Worm (Caenorhabditis elegans) whole organism, mixed stage, embryonic: ENCODE measurements around the gene C16C8.27.

Experiments used
- blmp-1 ChIP-seq: fragments of 150-350 bp; optimal IDR thresholded peaks from 2 replicates; lab custom pipeline; 2014; ENCODE audit warnings: missing biosample characterization, missing genetic modification characterization
- ceh-83 ChIP-seq: fragments of 200-800 bp; sonication (Bioruptor generic); optimal IDR thresholded peaks from 2 replicates; lab custom pipeline; 2018; ENCODE audit warnings: mild to moderate bottlenecking, missing genetic modification characterization, missing compliant biosample characterization
- elt-1 ChIP-seq: sonication (generic microtip); optimal IDR thresholded peaks from 2 replicates; lab custom pipeline; 2017; ENCODE audit warnings: missing genetic modification characterization, mild to moderate bottlenecking, missing compliant biosample characterization, antibody characterized with exemption, moderate library complexity, borderline replicate concordance; ENCODE audit not compliant: insufficient read depth
- hlh-1 ChIP-seq: fragments of 150-350 bp; optimal IDR thresholded peaks from 2 replicates; lab custom pipeline; 2014; ENCODE audit warnings: missing biosample characterization, missing genetic modification reagents, missing genetic modification characterization
- lin-13 ChIP-seq: fragments of 150-350 bp; optimal IDR thresholded peaks from 2 replicates; lab custom pipeline; 2014; ENCODE audit warnings: missing biosample characterization, missing genetic modification characterization
- lin-32 ChIP-seq: fragments of 200-800 bp; sonication (Bioruptor generic); optimal IDR thresholded peaks from 2 replicates; lab custom pipeline; 2018; ENCODE audit warnings: mild to moderate bottlenecking, missing genetic modification characterization, missing compliant biosample characterization
- lsy-2 ChIP-seq: fragments of 150-350 bp; optimal IDR thresholded peaks from 2 replicates; lab custom pipeline; 2014; ENCODE audit warnings: missing biosample characterization, missing genetic modification characterization
- nhr-12 ChIP-seq: fragments of 150-350 bp; optimal IDR thresholded peaks from 2 replicates; lab custom pipeline; 2014; ENCODE audit warnings: missing biosample characterization, missing genetic modification characterization
- nhr-237 ChIP-seq: fragments of 150-350 bp; optimal IDR thresholded peaks from 2 replicates; lab custom pipeline; 2014; ENCODE audit warnings: missing biosample characterization, missing genetic modification characterization
- nhr-28 ChIP-seq: fragments of 150-350 bp; optimal IDR thresholded peaks from 2 replicates; lab custom pipeline; 2014; ENCODE audit warnings: missing biosample characterization, missing genetic modification characterization
- sptf-1 ChIP-seq: sonication (generic microtip); optimal IDR thresholded peaks from 2 replicates; lab custom pipeline; 2017; ENCODE audit warnings: mild to moderate bottlenecking, missing genetic modification characterization, moderate library complexity, missing compliant biosample characterization
- zip-8 ChIP-seq: fragments of 150-350 bp; optimal IDR thresholded peaks from 2 replicates; lab custom pipeline; 2014; ENCODE audit warnings: missing biosample characterization, missing genetic modification characterization
- ztf-11 ChIP-seq: fragments of 150-350 bp; optimal IDR thresholded peaks from 2 replicates; lab custom pipeline; 2014; ENCODE audit warnings: missing biosample characterization, missing genetic modification characterization

DNA sequence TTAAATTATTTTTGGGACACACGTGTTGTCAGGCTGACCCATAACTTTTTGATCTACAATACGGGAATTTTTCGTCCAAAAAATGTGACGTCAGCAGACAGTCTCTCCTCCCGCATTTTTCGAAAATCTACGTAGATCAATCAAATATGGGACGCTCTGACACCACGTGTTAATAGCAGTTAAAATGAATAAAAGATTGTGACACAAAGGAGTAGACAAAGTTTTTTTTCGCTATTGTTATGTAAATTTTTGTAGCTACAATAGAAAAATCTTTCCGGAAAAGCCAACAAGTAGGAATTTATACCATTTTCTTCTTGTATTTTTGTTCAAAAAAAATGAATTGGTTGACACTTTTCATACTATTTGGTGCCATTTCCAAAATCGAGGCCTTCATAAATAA is at the start of gene C16C8.27:
- TF ChIP-seq hlh-1 (tag; lab: Kevin White, UChicago) (no peak), lin-13 (tag; lab: Kevin White, UChicago) (no peak), nhr-237 (tag; lab: Kevin White, UChicago) (no peak), sptf-1 (tag; lab: Kevin White, UChicago) (no peak), ceh-83 (GFP tag; lab: Kevin White, UChicago) (no peak), elt-1 (tag; lab: Kevin White, UChicago) (no peak), lsy-2 (tag; lab: Kevin White, UChicago) (no peak), nhr-12 (no peak), ztf-11 (tag; lab: Kevin White, UChicago) (no peak), lin-32 (no peak), blmp-1 (tag; lab: Kevin White, UChicago) (no peak), nhr-28 (tag; lab: Kevin White, UChicago) (no peak), zip-8 (no peak)
